Fruit fly (Drosophila melanogaster) Kc167 (cell line): ENCODE measurements around the gene Ctps.

Source experiments
- Myc ChIP-seq: fragments of >200 bp; optimal IDR thresholded peaks from 2 replicates; lab custom pipeline; 2017; ENCODE audit warnings: missing external identifiers
- Sin3A ChIP-seq: fragments of >200 bp; optimal IDR thresholded peaks from 2 replicates; lab custom pipeline; 2018; ENCODE audit warnings: missing external identifiers
- h ChIP-seq: fragments of >200 bp; optimal IDR thresholded peaks from 3 replicates; lab custom pipeline; 2018; ENCODE audit warnings: missing external identifiers
- insv ChIP-seq: fragments of >200 bp; optimal IDR thresholded peaks from 3 replicates; lab custom pipeline; 2018; ENCODE audit warnings: missing external identifiers
- psq ChIP-seq: fragments of >200 bp; optimal IDR thresholded peaks from 2 replicates; lab custom pipeline; 2017; ENCODE audit warnings: missing external identifiers
- ttk ChIP-seq: sonication (Bioruptor generic); optimal IDR thresholded peaks from 2 replicates; lab custom pipeline; 2017; ENCODE audit warnings: missing external identifiers

Ctps gene

dm6 chr3L:15108524-15108923 is 10.8 kb downstream of the Ctps start:
- TF ChIP-seq ttk (lab: Kevin White, UChicago): no peak
- no peak for TF ChIP-seq insv (lab: Kevin White, UChicago)
- TF ChIP-seq Myc (lab: Kevin White, UChicago): no peak
- TF ChIP-seq Sin3A (lab: Kevin White, UChicago): no peak
- TF ChIP-seq h (lab: Kevin White, UChicago): no peak
- no peak for TF ChIP-seq psq (lab: Kevin White, UChicago)

dm6 chr3L:15108948-15109347 is 11.2 kb downstream of the Ctps start:
- TF ChIP-seq insv (lab: Kevin White, UChicago): no peak
- no peak for TF ChIP-seq ttk (lab: Kevin White, UChicago)
- no peak for TF ChIP-seq Myc (lab: Kevin White, UChicago)
- no peak for TF ChIP-seq psq (lab: Kevin White, UChicago)
- TF ChIP-seq h (lab: Kevin White, UChicago): no peak
- no peak for TF ChIP-seq Sin3A (lab: Kevin White, UChicago)

- no peak for TF ChIP-seq insv (lab: Kevin White, UChicago)
- no peak for TF ChIP-seq Myc (lab: Kevin White, UChicago)
- no peak for TF ChIP-seq Sin3A (lab: Kevin White, UChicago)
- no peak for TF ChIP-seq h (lab: Kevin White, UChicago)
- no peak for TF ChIP-seq psq (lab: Kevin White, UChicago)
- no peak for TF ChIP-seq ttk (lab: Kevin White, UChicago)
Observed at dm6 chr3L:15113257-15113656, 15.5 kb downstream of the Ctps start, which contains the start of gene CG13458. Gene CG13458 (plus strand): TSS chr3L:15113557.

dm6 chr3L:15116536-15116935 is 18.8 kb downstream of the Ctps start, which contains the start of gene Cep135:
Gene Cep135 (plus strand): TSS chr3L:15116737.
- TF ChIP-seq Myc (lab: Kevin White, UChicago): no peak
- TF ChIP-seq psq (lab: Kevin White, UChicago): no peak
- TF ChIP-seq h (lab: Kevin White, UChicago): no peak
- no peak for TF ChIP-seq insv (lab: Kevin White, UChicago)
- TF ChIP-seq Sin3A (lab: Kevin White, UChicago): no peak
- TF ChIP-seq ttk (lab: Kevin White, UChicago): no peak

DNA sequence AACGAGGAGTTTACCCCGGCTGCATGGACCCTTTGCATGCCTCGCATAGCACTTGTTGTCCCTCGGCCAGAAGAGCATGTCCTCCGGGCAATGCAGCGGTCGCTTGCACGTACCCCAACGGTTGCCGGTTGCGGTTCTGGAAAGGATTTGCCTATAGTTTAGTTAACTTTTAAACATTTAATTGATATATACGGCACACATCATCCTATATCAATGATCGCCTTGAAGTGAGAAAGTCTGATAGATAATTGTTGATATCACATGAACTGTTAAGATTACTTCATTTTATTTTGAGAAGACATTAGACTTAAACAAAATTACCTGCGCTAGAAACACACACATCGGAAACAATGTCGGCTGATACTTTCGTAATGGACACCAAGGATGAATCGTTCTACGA is 23.6 kb downstream of the Ctps start, which contains the start of gene CG32847:
Gene CG32847 (plus strand): TSS at position 301 of the 400 bp plus-strand sequence.
- TF ChIP-seq insv (lab: Kevin White, UChicago) (no peak), ttk (lab: Kevin White, UChicago) (no peak), Myc (lab: Kevin White, UChicago) (no peak), Sin3A (lab: Kevin White, UChicago) (no peak), h (lab: Kevin White, UChicago) (no peak), psq (lab: Kevin White, UChicago) (no peak)

- TF ChIP-seq Myc (lab: Kevin White, UChicago) (no peak), ttk (lab: Kevin White, UChicago) (no peak), Sin3A (lab: Kevin White, UChicago) (no peak), h (lab: Kevin White, UChicago) (no peak), insv (lab: Kevin White, UChicago) (no peak), psq (lab: Kevin White, UChicago) (no peak)
Observed at dm6 chr3L:15123736-15124135, 26.0 kb downstream of the Ctps start.

DNA sequence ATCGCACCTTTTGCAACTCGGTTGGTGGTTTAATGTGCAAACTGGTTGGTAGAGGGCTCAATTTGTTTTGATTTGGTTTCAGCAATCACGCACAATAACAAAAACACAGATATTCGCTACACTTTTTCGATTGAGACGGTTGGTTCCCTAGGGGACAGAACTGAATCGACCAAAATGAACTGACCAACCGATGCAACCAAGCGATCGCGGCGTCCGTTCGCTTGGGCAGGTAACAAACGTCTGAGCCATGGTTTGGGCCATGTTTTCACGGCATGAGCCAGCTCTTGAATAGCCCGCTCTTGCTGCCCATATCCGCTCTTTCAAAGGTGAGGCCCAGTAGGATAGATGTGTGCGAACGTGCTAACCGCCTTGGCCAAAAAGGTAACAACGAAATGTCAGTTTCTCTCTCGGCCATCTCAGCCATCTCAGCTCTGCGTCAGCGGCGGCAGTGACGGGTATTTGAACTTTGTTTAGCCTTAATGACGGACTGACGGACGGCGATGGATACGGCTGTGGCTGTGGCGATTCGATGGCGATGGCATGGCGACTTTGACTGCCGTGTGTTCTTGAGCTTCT is 27.5 kb downstream of the Ctps start, which contains the start of gene CG16959:
Gene CG16959 (minus strand): TSS at position 245 of the 576 bp plus-strand sequence.
- TF ChIP-seq psq (lab: Kevin White, UChicago): no peak
- no peak for TF ChIP-seq Sin3A (lab: Kevin White, UChicago)
- no peak for TF ChIP-seq ttk (lab: Kevin White, UChicago)
- no peak for TF ChIP-seq h (lab: Kevin White, UChicago)
- no peak for TF ChIP-seq Myc (lab: Kevin White, UChicago)
- no peak for TF ChIP-seq insv (lab: Kevin White, UChicago)

dm6 chr3L:15125717-15126116 is 28.0 kb downstream of the Ctps start:
- TF ChIP-seq insv (lab: Kevin White, UChicago) (no peak), h (lab: Kevin White, UChicago) (no peak)

dm6 chr3L:15131278-15131677 is 33.6 kb downstream of the Ctps start, which contains the start of gene CG13457:
Gene CG13457 (minus strand): TSS chr3L:15131378.
- TF ChIP-seq insv (lab: Kevin White, UChicago) (no peak), Myc (lab: Kevin White, UChicago) (no peak), psq (lab: Kevin White, UChicago) (no peak), Sin3A (lab: Kevin White, UChicago) (no peak), h (lab: Kevin White, UChicago) (no peak), ttk (lab: Kevin White, UChicago) (no peak)

DNA sequence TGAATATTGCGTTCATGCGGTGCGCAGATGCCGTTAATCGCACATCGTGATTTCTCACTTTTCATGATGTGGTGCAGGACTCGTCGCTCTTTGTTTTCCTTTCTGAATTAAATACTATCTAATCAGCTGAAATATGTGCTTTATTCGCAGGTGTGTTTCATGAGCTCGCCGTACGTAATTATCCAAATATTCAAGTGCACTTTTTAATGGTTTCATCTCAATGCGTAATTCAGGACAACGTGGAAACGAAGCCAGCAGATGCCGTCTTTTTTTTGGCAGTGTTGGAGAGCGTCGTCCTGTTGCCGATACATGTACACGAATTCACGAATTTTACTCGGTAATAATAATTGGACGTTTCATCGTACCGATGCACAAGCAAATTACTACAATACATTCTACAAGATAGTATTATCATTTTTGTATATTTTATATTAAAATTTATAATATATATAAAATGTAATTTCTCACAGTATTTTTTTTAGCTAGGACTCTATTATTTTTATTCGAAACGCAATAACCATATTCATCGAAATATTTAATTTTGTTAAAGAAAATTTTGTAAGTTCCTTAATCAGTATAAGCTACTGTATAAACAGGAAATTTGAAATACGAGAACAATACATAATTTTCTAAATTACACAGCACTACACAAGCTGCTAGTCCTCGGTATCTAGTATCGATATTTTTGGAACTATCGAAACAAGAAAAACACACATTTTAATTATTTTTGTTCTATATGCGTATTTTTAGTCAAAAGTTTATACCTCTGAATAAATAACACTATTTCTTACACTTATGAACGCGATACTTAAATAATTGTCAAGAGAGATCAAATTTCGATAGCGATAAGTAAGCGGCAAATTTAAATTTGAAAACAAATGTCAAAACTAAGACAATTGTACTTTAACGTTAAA is 39.2 kb downstream of the Ctps start, which contains the start of gene CG12316:
Gene CG12316 (minus strand): TSS at position 276 of the 914 bp plus-strand sequence.
- no peak for TF ChIP-seq insv (lab: Kevin White, UChicago)
- TF ChIP-seq psq (lab: Kevin White, UChicago): no peak
- no peak for TF ChIP-seq Myc (lab: Kevin White, UChicago)
- TF ChIP-seq ttk (lab: Kevin White, UChicago): no peak
- no peak for TF ChIP-seq h (lab: Kevin White, UChicago)
- no peak for TF ChIP-seq Sin3A (lab: Kevin White, UChicago)

dm6 chr3L:15137790-15138189 is 40.1 kb downstream of the Ctps start:
- TF ChIP-seq Sin3A (lab: Kevin White, UChicago): no peak
- no peak for TF ChIP-seq ttk (lab: Kevin White, UChicago)
- TF ChIP-seq insv (lab: Kevin White, UChicago): no peak
- no peak for TF ChIP-seq psq (lab: Kevin White, UChicago)
- TF ChIP-seq Myc (lab: Kevin White, UChicago): no peak
